Fruit fly (Drosophila melanogaster) whole organism, prepupa: ENCODE data around the gene LysE.

Experiments
- Blimp-1 ChIP-seq: fragments of 200-800 bp; sonication (Bioruptor generic); optimal IDR thresholded peaks from 3 replicates; lab custom pipeline; 2017; ENCODE audit warnings: missing biosample characterization, missing genetic modification characterization, mild to moderate bottlenecking, moderate library complexity, missing genetic modification reagents
- CG10669 ChIP-seq: fragments of 200-800 bp; sonication (Bioruptor generic); optimal IDR thresholded peaks from 3 replicates; lab custom pipeline; 2018; ENCODE audit warnings: missing biosample characterization, mild to moderate bottlenecking, missing genetic modification characterization, moderate library complexity
- CG11902 ChIP-seq: fragments of 200-800 bp; sonication (Bioruptor generic); optimal IDR thresholded peaks from 3 replicates; lab custom pipeline; 2016; ENCODE audit warnings: missing biosample characterization, missing genetic modification characterization
- CG15336 ChIP-seq: fragments of 200-800 bp; sonication (Bioruptor generic); IDR thresholded peaks from 2 replicates; pipeline ENCODE4 v1.3.6; 2022; ENCODE audit warnings: missing biosample characterization, missing genetic modification characterization
- CG1621 ChIP-seq: fragments of 200-800 bp; sonication (Bioruptor generic); optimal IDR thresholded peaks from 3 replicates; lab custom pipeline; 2018; ENCODE audit warnings: missing biosample characterization, mild to moderate bottlenecking, missing genetic modification characterization
- CG16779 ChIP-seq: fragments of 200-800 bp; sonication (Bioruptor generic); optimal IDR thresholded peaks from 3 replicates; lab custom pipeline; 2017; ENCODE audit warnings: missing biosample characterization, mild to moderate bottlenecking, missing genetic modification characterization
- CG3032 ChIP-seq: fragments of 200-800 bp; optimal IDR thresholded peaks from 2 replicates; lab custom pipeline; 2019; ENCODE audit warnings: missing biosample characterization, mild to moderate bottlenecking, missing genetic modification characterization, moderate library complexity
- CG32006 ChIP-seq: fragments of 200-800 bp; sonication (Bioruptor generic); optimal IDR thresholded peaks from 3 replicates; lab custom pipeline; 2017; ENCODE audit warnings: missing biosample characterization, mild to moderate bottlenecking, missing genetic modification characterization
- CG3919 ChIP-seq: fragments of 200-800 bp; sonication (Bioruptor generic); optimal IDR thresholded peaks from 3 replicates; lab custom pipeline; 2016; ENCODE audit warnings: missing biosample characterization, missing genetic modification characterization
- CG4318 ChIP-seq: fragments of 200-800 bp; sonication (Bioruptor generic); optimal IDR thresholded peaks from 3 replicates; lab custom pipeline; 2017; ENCODE audit warnings: missing biosample characterization, mild to moderate bottlenecking, missing genetic modification characterization
- CG6163 ChIP-seq: fragments of 200-800 bp; sonication (Bioruptor generic); IDR thresholded peaks from 3 replicates; pipeline ENCODE4 v1.3.6; 2022; ENCODE audit warnings: missing biosample characterization, missing genetic modification characterization
- CG6276 ChIP-seq: fragments of 200-800 bp; sonication (Bioruptor generic); optimal IDR thresholded peaks from 2 replicates; lab custom pipeline; 2017; ENCODE audit warnings: missing biosample characterization, mild to moderate bottlenecking, missing genetic modification characterization
- CG6792 ChIP-seq: fragments of 200-800 bp; sonication (Bioruptor generic); optimal IDR thresholded peaks from 3 replicates; lab custom pipeline; 2016; ENCODE audit warnings: missing biosample characterization, missing genetic modification characterization
- CG6854 ChIP-seq: fragments of 200-800 bp; sonication (Bioruptor generic); optimal IDR thresholded peaks from 2 replicates; lab custom pipeline; 2017; ENCODE audit warnings: missing biosample characterization, mild to moderate bottlenecking, missing genetic modification characterization
- CG7368 ChIP-seq: fragments of 200-800 bp; sonication (Bioruptor generic); optimal IDR thresholded peaks from 3 replicates; lab custom pipeline; 2016; ENCODE audit warnings: missing biosample characterization, missing genetic modification characterization
- CG8119 ChIP-seq: fragments of 200-800 bp; sonication (Bioruptor generic); IDR thresholded peaks from 3 replicates; pipeline ENCODE4 v1.3.6; 2022; ENCODE audit warnings: missing biosample characterization, missing genetic modification characterization
- CG8632 ChIP-seq: fragments of 200-800 bp; sonication (Bioruptor generic); optimal IDR thresholded peaks from 3 replicates; lab custom pipeline; 2016; ENCODE audit warnings: missing biosample characterization, missing genetic modification characterization
- CG9139 ChIP-seq: fragments of 200-800 bp; sonication (Bioruptor generic); optimal IDR thresholded peaks from 3 replicates; lab custom pipeline; 2017; ENCODE audit warnings: missing biosample characterization, mild to moderate bottlenecking, missing genetic modification characterization
- Eip78C ChIP-seq: fragments of 200-800 bp; sonication (Bioruptor generic); peaks from one replicate; lab custom pipeline; 2016; ENCODE audit warnings: missing biosample characterization, missing genetic modification characterization
- Eip93F ChIP-seq: fragments of 200-800 bp; sonication (Bioruptor generic); optimal IDR thresholded peaks from 2 replicates; lab custom pipeline; 2016; ENCODE audit warnings: missing biosample characterization, mild to moderate bottlenecking, missing genetic modification characterization
- Ets21C ChIP-seq: fragments of 200-800 bp; sonication (Bioruptor generic); optimal IDR thresholded peaks from 3 replicates; lab custom pipeline; 2016; ENCODE audit warnings: missing biosample characterization, missing genetic modification characterization
- Ets96B ChIP-seq: fragments of 200-800 bp; optimal IDR thresholded peaks from 2 replicates; lab custom pipeline; 2019; ENCODE audit warnings: missing biosample characterization, mild to moderate bottlenecking, missing genetic modification characterization, moderate library complexity
- Gug ChIP-seq: fragments of 200-800 bp; sonication (Bioruptor generic); IDR thresholded peaks from 2 replicates; pipeline ENCODE4 v1.3.6; 2022; ENCODE audit warnings: missing biosample characterization, missing genetic modification characterization
- Hr38 ChIP-seq: sonication (Bioruptor generic); optimal IDR thresholded peaks from 2 replicates; lab custom pipeline; 2016; ENCODE audit warnings: missing biosample characterization, missing genetic modification characterization
- Hr39 ChIP-seq: fragments of 200-800 bp; sonication (Bioruptor generic); optimal IDR thresholded peaks from 2 replicates; lab custom pipeline; 2016; ENCODE audit warnings: missing biosample characterization, missing genetic modification characterization
- Hr4 ChIP-seq: fragments of 200-800 bp; sonication (Bioruptor generic); optimal IDR thresholded peaks from 3 replicates; lab custom pipeline; 2016; ENCODE audit warnings: missing biosample characterization, missing genetic modification characterization
- Lpt ChIP-seq: fragments of 200-800 bp; sonication (Bioruptor generic); optimal IDR thresholded peaks from 3 replicates; lab custom pipeline; 2016; ENCODE audit warnings: missing biosample characterization, missing genetic modification characterization
- Met ChIP-seq: fragments of 200-800 bp; sonication (Bioruptor generic); optimal IDR thresholded peaks from 3 replicates; lab custom pipeline; 2016; ENCODE audit warnings: missing biosample characterization, missing genetic modification characterization
- OdsH ChIP-seq: fragments of 200-800 bp; sonication (Bioruptor generic); optimal IDR thresholded peaks from 3 replicates; lab custom pipeline; 2016; ENCODE audit warnings: missing biosample characterization, missing genetic modification characterization
- Smox ChIP-seq: fragments of 200-800 bp; sonication (Bioruptor generic); optimal IDR thresholded peaks from 3 replicates; lab custom pipeline; 2016; ENCODE audit warnings: missing biosample characterization, missing genetic modification characterization
- Sox102F ChIP-seq: fragments of 200-800 bp; sonication (Bioruptor generic); optimal IDR thresholded peaks from 2 replicates; lab custom pipeline; 2016; ENCODE audit warnings: missing biosample characterization, mild to moderate bottlenecking, missing genetic modification characterization
- Sox14 ChIP-seq: fragments of 200-800 bp; sonication (Bioruptor generic); optimal IDR thresholded peaks from 3 replicates; lab custom pipeline; 2016; ENCODE audit warnings: missing biosample characterization, missing genetic modification characterization
- Sox15 ChIP-seq: fragments of 200-800 bp; sonication (Bioruptor generic); optimal IDR thresholded peaks from 3 replicates; lab custom pipeline; 2016; ENCODE audit warnings: missing biosample characterization, missing genetic modification characterization
- cyc ChIP-seq: fragments of 200-800 bp; sonication (Bioruptor generic); optimal IDR thresholded peaks from 3 replicates; lab custom pipeline; 2016; ENCODE audit warnings: missing biosample characterization, missing genetic modification characterization
- dac ChIP-seq: fragments of 200-800 bp; sonication (Bioruptor generic); optimal IDR thresholded peaks from 2 replicates; lab custom pipeline; 2017; ENCODE audit warnings: missing biosample characterization, mild to moderate bottlenecking, missing genetic modification characterization
- dsx ChIP-seq: fragments of 200-800 bp; optimal IDR thresholded peaks from 3 replicates; lab custom pipeline; 2019; ENCODE audit warnings: missing biosample characterization, mild to moderate bottlenecking, missing genetic modification characterization, moderate library complexity; ENCODE audit not compliant: poor library complexity, severe bottlenecking
- eg ChIP-seq: fragments of 200-800 bp; sonication (Bioruptor generic); IDR thresholded peaks from 3 replicates; pipeline ENCODE4 v1.3.6; 2022; ENCODE audit warnings: missing biosample characterization, missing genetic modification characterization
- fd59A ChIP-seq: fragments of 200-800 bp; sonication (Bioruptor generic); optimal IDR thresholded peaks from 2 replicates; lab custom pipeline; 2017; ENCODE audit warnings: missing biosample characterization, mild to moderate bottlenecking, missing genetic modification characterization, missing genetic modification reagents
- fkh ChIP-seq: fragments of 200-800 bp; sonication (Bioruptor generic); optimal IDR thresholded peaks from 3 replicates; lab custom pipeline; 2017; ENCODE audit warnings: missing biosample characterization, mild to moderate bottlenecking, missing genetic modification characterization, moderate library complexity
- net ChIP-seq: fragments of 200-800 bp; sonication (Bioruptor generic); optimal IDR thresholded peaks from 3 replicates; lab custom pipeline; 2016; ENCODE audit warnings: missing biosample characterization, missing genetic modification characterization
- pdm3 ChIP-seq: fragments of 200-800 bp; sonication (Bioruptor generic); optimal IDR thresholded peaks from 3 replicates; lab custom pipeline; 2016; ENCODE audit warnings: missing biosample characterization, missing genetic modification characterization
- ss ChIP-seq, 2 experiments: fragments of 200-800 bp; sonication (Bioruptor generic); optimal IDR thresholded peaks; 2 replicates in 1 of 2; 3 replicates in 1 of 2; lab custom pipeline; 2017 to 2018; ENCODE audit warnings: mild to moderate bottlenecking in 2 of 2, missing biosample characterization in 2 of 2, missing genetic modification characterization in 2 of 2, moderate library complexity in 1 of 2
- topi ChIP-seq: fragments of 200-800 bp; sonication (Bioruptor generic); optimal IDR thresholded peaks from 3 replicates; lab custom pipeline; 2016; ENCODE audit warnings: missing biosample characterization, missing genetic modification characterization
- vri ChIP-seq: fragments of 200-800 bp; sonication (Bioruptor generic); optimal IDR thresholded peaks from 3 replicates; lab custom pipeline; 2016; ENCODE audit warnings: missing biosample characterization, mild to moderate bottlenecking, missing genetic modification characterization

Gene LysE

DNA sequence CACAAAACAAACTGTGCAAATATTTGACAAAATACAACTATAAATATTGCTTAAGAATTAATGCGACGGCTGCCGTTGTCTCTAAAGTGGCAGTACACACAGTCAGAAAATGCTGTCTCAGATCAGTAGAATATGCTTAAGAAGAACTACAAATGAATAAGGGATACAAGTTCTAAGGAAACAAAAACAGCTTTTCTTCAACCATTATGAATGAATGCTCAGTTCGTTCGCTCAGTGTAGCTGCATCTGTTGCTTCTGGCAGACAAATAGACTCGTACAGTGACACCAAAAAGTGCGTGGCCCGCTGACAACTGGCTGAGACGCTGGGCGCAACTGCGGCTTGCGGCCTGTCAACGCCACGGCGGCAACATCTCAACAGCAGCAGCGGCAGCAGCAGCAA lies 46.8 kb upstream of the LysE start (continued):
- TF ChIP-seq CG6854 (GFP tag; lab: Kevin White, UChicago) (no peak), Met (GFP tag; lab: Kevin White, UChicago) (no peak), CG6276 (GFP tag; lab: Kevin White, UChicago) (no peak), topi (GFP tag; lab: Kevin White, UChicago) (no peak), Eip93F (GFP tag; lab: Kevin White, UChicago) (no peak), net (peak; percentile 0), Ets21C (GFP tag; lab: Kevin White, UChicago) (no peak), CG6792 (GFP tag; lab: Kevin White, UChicago) (no peak), Hr38 (GFP tag; lab: Kevin White, UChicago) (no peak), CG8632 (no peak)
- TF ChIP-seq, all 60 proteins: peak for 15

DNA sequence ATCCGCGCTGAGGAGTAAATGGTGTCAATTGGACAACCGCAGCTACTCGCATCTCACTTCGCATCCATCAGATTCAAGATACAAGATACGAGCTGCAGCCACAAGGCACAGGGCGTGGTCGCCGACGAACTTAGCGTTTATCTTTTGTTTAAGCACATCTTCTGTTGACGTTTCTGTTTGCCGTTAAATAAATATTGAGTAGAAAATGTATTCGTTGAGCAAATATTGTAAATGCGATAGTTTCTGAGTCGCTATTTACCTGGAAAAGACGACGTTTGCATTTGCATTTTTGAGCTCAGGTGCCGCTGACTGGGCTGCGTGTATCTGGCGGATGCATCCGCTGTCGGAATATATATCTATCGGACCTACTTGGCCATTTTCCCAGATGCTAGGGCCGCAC lies 46.4 kb upstream of the LysE start:
- TF ChIP-seq eg (GFP tag; lab: Robert Waterston, UW) = peak; percentile 52; the same call in 2 of the 3 replicates
- no peak for TF ChIP-seq dsx (GFP tag; lab: Kevin White, UChicago)
- peak in 1 of 2 experiments; percentile 7 for TF ChIP-seq ss (GFP tag; optimal IDR thresholded peaks at IDR 0.05; lab: Kevin White, UChicago)
- no peak for TF ChIP-seq Smox (GFP tag; lab: Kevin White, UChicago)
- TF ChIP-seq CG16779 (tag; lab: Kevin White, UChicago) = no peak
- TF ChIP-seq CG9139 = peak; percentile 14
- TF ChIP-seq fd59A (GFP tag; lab: Kevin White, UChicago) = no peak
- peak; percentile 91 for TF ChIP-seq fkh
- no peak for TF ChIP-seq CG6854 (GFP tag; lab: Kevin White, UChicago)
- TF ChIP-seq CG6163 = peak; percentile 57
- TF ChIP-seq Eip78C (GFP tag; lab: Kevin White, UChicago) = peak; percentile 39
- TF ChIP-seq, all 60 proteins: peak for 6

DNA sequence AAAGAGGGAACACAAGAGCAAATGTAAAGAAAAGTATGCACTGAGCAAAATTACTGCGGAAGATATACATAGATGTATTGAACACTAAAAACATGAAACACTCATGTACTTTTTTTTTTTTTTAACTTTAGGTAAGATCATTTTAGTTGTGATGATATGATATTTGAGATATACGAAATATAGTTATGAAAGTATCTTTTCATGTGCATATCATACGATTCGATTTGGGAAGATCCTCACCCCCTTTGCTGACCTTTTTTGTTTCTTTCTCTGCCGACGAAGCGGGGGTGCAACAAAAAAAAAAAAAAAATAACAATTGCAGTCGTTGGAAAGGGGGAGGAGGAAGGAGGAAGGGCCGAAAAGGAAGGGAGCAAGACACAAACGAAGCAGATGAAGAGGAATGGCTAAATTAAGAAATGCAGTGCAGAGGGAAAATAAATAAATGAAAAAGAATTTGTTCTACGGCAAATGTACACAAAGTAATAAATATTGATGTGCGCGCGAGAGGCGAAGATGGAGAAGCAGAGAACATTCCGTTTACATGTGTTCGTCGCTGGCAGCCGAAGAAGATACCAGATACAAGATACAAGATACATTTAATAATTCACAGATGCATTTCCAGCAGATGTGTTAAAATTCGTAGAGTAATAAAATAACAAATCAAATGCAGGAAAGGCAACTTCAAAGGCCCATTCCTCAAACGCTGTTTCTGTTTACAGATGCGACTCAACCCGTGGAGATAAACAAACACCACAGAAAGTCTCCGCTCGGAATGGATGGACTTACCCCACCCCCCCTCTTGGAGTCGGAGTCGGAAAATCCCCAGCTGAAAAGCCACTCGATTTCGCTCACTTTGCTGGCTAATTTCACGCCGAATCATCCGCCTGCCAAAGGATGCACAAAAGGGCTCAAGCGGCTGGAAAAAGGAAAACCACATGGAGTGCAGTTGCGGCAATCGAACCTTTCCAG lies 45.4 kb upstream of the LysE start:
- TF ChIP-seq fkh (peak; percentile 70), eg (GFP tag; lab: Robert Waterston, UW) (0 out of 3 replicates have a peak, but pooled peaks have one; percentile 13), vri (no peak), Hr4 (GFP tag; lab: Kevin White, UChicago) (no peak), Gug (GFP tag; lab: Robert Waterston, UW) (no peak), CG11902 (peak; percentile 3), Ets21C (GFP tag; lab: Kevin White, UChicago) (no peak), Sox102F (peak; percentile 23), Sox15 (no peak), CG6792 (GFP tag; lab: Kevin White, UChicago) (peak; percentile 8), dac (GFP tag; lab: Kevin White, UChicago) (no peak), Hr39 (GFP tag; lab: Kevin White, UChicago) (peak; percentile 43), CG16779 (tag; lab: Kevin White, UChicago) (peak; percentile 4), CG6163 (peak; percentile 67; the same call in 2 of the 3 replicates), CG15336 (GFP tag; lab: Robert Waterston, UW) (no peak), topi (GFP tag; lab: Kevin White, UChicago) (peak; percentile 45), CG10669 (GFP tag; lab: Kevin White, UChicago) (peak; percentile 43), CG3032 (tag; lab: Kevin White, UChicago) (peak; percentile 35), CG6276 (GFP tag; lab: Kevin White, UChicago) (no peak), CG8632 (peak; percentile 15), CG32006 (GFP tag; lab: Kevin White, UChicago) (no peak), Blimp-1 (no peak), CG1621 (tag; lab: Kevin White, UChicago) (no peak), pdm3 (peak; percentile 36), OdsH (GFP tag; lab: Kevin White, UChicago) (peak; percentile 27), CG8119 (GFP tag; lab: Robert Waterston, UW) (0 out of 3 replicates have a peak, but pooled peaks have one; percentile 14), Lpt (GFP tag; lab: Kevin White, UChicago) (no peak), Eip78C (GFP tag; lab: Kevin White, UChicago) (peak; percentile 86), Ets96B (tag; lab: Kevin White, UChicago) (peak; percentile 50), net (peak; percentile 13), CG3919 (GFP tag; lab: Kevin White, UChicago) (peak; percentile 31), CG4318 (GFP tag; lab: Kevin White, UChicago) (no peak), CG7368 (GFP tag; lab: Kevin White, UChicago) (peak; percentile 11), cyc (GFP tag; lab: Kevin White, UChicago) (peak; percentile 34), Sox14 (GFP tag; lab: Kevin White, UChicago) (peak; percentile 12)
